Worm (Caenorhabditis elegans): ENCODE measurements around the gene C36B7.5.

Gene C36B7.5

ce11 chrX:7085912-7086311 lies 10.3 kb downstream of the C36B7.5 start, which contains the start of gene C36B7.4:
Gene C36B7.4 (minus strand): TSS chrX:7086012.
- TF ChIP-seq unc-62 (GFP tag; optimal IDR thresholded peaks at IDR 0.05) = no peak

- no peak for TF ChIP-seq unc-62 (GFP tag; optimal IDR thresholded peaks at IDR 0.05)
Observed at ce11 chrX:7085067-7085466, 11.2 kb downstream of the C36B7.5 start, which contains the start of gene Y1B5A.1. Gene Y1B5A.1 (plus strand): TSS chrX:7085367.

DNA sequence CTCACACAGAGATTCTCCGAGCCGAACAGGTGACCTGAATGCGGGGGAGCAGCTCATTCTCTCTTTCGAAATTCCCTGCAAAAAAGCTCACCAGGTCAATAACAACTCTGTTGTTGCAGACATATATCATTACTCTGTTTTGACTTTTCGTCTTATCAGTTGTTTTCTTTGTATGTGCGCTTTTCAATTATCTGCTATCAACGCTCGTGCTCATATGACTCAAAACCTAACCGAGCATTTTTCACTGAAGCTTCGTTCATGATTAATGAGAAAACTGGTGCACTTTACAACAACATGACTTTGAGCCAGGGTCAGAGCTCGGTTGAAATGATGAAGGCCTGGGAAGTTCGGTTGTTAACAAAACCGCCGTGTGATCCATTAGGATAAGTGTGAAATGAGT lies 19.8 kb downstream of the C36B7.5 start:
- no peak for TF ChIP-seq unc-62 (GFP tag; optimal IDR thresholded peaks at IDR 0.05)

DNA sequence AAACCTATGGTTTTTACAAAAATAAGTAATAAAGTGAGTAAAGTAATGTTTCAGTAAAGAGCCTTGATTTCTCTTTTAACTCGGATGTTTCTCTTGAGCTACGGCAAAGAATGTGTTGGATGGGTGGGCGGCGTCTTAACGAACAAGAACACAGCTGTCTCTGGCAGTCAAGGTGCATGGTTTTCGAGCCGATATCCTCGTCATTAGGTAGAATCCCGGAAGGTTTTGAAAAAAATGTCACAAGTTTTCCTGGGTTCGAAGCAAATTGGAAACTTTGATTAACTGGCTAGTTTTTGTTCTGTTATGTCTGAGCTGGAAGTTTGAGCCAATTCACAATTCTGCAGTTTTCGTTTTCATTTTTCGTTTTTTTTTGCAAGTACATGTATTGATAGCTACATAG lies 21.0 kb downstream of the C36B7.5 start, which contains the start of gene B0403.6:
TSS of gene B0403.6 (minus strand) at position 101 of the 400 bp plus-strand sequence.
- TF ChIP-seq unc-62 (GFP tag; optimal IDR thresholded peaks at IDR 0.05) = no peak

DNA sequence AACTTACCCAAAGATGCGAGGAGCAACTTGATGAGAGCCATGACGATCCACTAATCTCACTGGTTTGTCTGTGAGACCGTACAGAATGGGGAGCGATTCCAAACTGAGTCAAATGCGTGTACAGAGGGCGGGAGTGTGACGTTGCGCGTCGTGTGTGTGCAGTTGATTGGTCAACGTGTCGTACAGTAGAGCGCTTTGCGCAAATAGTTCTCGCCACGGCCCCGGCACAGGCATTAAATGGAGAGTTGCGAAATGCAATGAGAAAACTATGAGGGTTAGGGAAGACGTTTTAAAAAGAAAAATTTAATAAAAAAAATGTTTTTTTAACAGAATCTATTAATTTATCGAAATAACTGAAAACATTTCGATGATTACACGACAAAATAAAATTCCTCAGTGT lies 27.8 kb downstream of the C36B7.5 start, which contains the start of gene pdi-6:
TSS of gene pdi-6 (minus strand) at position 164 of the 400 bp plus-strand sequence.
- TF ChIP-seq unc-62 (GFP tag; optimal IDR thresholded peaks at IDR 0.05) = no peak

- TF ChIP-seq unc-62 (GFP tag; optimal IDR thresholded peaks at IDR 0.05) = no peak
Observed at ce11 chrX:7067250-7067958, 28.8 kb downstream of the C36B7.5 start.

DNA sequence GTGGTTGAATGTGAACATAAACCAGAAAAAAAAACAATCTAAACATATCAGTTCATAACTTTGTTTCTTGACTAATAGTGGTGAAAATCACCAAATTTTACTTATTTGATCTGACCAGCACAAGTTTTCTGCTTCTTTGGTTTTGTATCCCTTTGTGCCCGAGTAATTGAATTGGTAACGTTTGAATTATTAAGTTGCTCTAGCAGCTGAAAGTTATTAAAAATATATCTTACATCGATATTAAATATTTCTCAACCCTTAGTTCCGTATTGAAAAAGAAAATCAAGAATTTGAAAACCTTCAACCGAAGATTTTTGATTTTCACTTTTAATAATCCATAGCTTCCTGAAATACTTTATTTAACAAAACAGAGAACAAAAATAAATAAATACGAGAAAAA lies 30.2 kb downstream of the C36B7.5 start:
- no peak for TF ChIP-seq unc-62 (GFP tag; optimal IDR thresholded peaks at IDR 0.05)

ce11 chrX:7063236-7063635 lies 33.0 kb downstream of the C36B7.5 start, which contains the start of gene B0403.3:
Gene B0403.3 (minus strand): TSS chrX:7063336.
- TF ChIP-seq unc-62 (GFP tag; optimal IDR thresholded peaks at IDR 0.05) = no peak

DNA sequence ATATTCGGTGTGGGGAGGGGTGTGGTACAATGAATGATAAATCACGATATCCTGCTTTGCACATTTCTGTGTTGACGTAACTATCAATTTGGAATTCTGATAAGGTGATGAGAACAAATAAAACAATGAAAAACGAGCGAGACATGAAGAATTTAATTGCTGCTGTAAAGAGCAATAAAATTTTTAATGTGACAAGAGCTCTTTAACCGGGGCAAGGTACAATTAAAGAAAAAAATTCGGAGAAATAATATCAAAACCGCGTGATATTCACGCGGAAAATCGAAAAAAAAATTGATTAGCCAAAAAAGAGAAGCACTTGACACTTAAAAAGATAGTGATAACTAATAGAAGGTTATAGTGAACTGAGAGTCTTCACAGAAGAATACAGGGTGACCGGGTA lies 35.0 kb downstream of the C36B7.5 start:
- no peak for TF ChIP-seq unc-62 (GFP tag; optimal IDR thresholded peaks at IDR 0.05)

- no peak for TF ChIP-seq unc-62 (GFP tag; optimal IDR thresholded peaks at IDR 0.05)
Observed at ce11 chrX:7057357-7057756, 38.9 kb downstream of the C36B7.5 start, which contains the start of gene B0403.5. Gene B0403.5 (plus strand): TSS chrX:7057724.

ce11 chrX:7050290-7050689 lies 46.0 kb downstream of the C36B7.5 start, which contains the start of gene ubc-17:
Gene ubc-17 (plus strand): TSS chrX:7050590.
- TF ChIP-seq unc-62 (GFP tag; optimal IDR thresholded peaks at IDR 0.05) = no peak

DNA sequence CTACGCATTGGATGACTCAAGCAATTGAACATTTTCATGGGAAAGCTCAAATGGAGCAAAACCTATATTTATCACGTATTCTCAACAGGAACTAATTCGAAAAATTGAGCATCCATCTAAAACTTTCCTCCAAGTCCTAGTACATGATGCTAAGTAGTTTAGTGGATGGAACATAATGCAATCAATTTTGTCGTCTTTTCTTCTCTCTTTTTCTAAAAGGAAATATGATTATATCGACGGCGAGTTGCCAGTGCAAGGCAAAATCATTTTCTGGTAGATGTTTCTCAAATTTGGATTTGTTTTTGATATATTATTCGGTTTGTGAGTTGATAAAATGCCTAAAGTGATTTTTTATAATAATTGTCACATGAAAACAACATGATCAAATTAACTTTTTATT lies 55.5 kb downstream of the C36B7.5 start:
- TF ChIP-seq unc-62 (GFP tag; optimal IDR thresholded peaks at IDR 0.05) = no peak

Measured in whole organism, dauer.